Worm (Caenorhabditis elegans) whole organism, L1 larva: ENCODE results near the gene R07C12.3.
A peak's percentile ranks its signal among the peaks of the same experiment; 100 is the strongest.
"Not testable (repeated sequence)": the region's sequence is repeated elsewhere in the genome, so short reads cannot be mapped to it uniquely, and the experiment has no call there.

Experiments used
- C04F5.9 ChIP-seq: sonication (generic microtip); optimal IDR thresholded peaks from 2 replicates; lab custom pipeline; 2016; ENCODE audit warnings: missing genetic modification characterization, missing compliant biosample characterization
- C34B4.2 ChIP-seq: sonication (generic microtip); optimal IDR thresholded peaks from 2 replicates; lab custom pipeline; 2017; ENCODE audit warnings: mild to moderate bottlenecking, missing genetic modification characterization, missing compliant biosample characterization
- aha-1 ChIP-seq: fragments of 150-350 bp; optimal IDR thresholded peaks from 2 replicates; lab custom pipeline; 2014; ENCODE audit warnings: missing biosample characterization, missing genetic modification characterization
- ceh-82 ChIP-seq, 3 experiments: fragments of 150-350 bp in 1 of 3; sonication (generic microtip) in 2 of 3; optimal IDR thresholded peaks; 2 replicates each; lab custom pipeline; 2014 to 2017; ENCODE audit warnings: missing biosample characterization in 3 of 3, missing genetic modification characterization in 3 of 3
- efl-1 ChIP-seq, 4 experiments: fragments of 150-350 bp; optimal IDR thresholded peaks in 3 of 4; peaks in 1 of 4; 1 replicate in 1 of 4; 2 replicates in 3 of 4; lab custom pipeline; 2014; ENCODE audit warnings: missing biosample characterization in 2 of 4, missing genetic modification characterization in 2 of 4, missing genetic modification reagents in 2 of 4
- egl-27 ChIP-seq, 2 experiments: fragments of 150-350 bp in 1 of 2; sonication (generic microtip); optimal IDR thresholded peaks; 3 replicates each; lab custom pipeline; 2017 to 2018; ENCODE audit warnings: missing biosample characterization in 2 of 2, missing genetic modification characterization in 2 of 2, missing genetic modification reagents in 2 of 2
- elt-2 ChIP-seq: sonication (generic microtip); optimal IDR thresholded peaks from 2 replicates; lab custom pipeline; 2016; ENCODE audit warnings: missing genetic modification characterization, mild to moderate bottlenecking, inconsistent platforms, missing compliant biosample characterization, missing genetic modification reagents
- elt-3 ChIP-seq, 6 experiments: fragments of 150-350 bp in 1 of 6; sonication (generic microtip); optimal IDR thresholded peaks; 2 replicates each; lab custom pipeline; 2017 to 2018; ENCODE audit warnings: missing biosample characterization in 6 of 6, missing genetic modification characterization in 6 of 6, inconsistent platforms in 1 of 6
- ets-5 ChIP-seq: fragments of 200-800 bp; sonication (Bioruptor generic); IDR thresholded peaks from 2 replicates; pipeline ENCODE4 v1.3.6; 2022; ENCODE audit warnings: missing genetic modification characterization, missing compliant biosample characterization
- fkh-4 ChIP-seq: sonication (generic microtip); optimal IDR thresholded peaks from 2 replicates; lab custom pipeline; 2016; ENCODE audit warnings: missing compliant biosample characterization, missing genetic modification characterization, borderline replicate concordance
- grh-1 ChIP-seq: fragments of 200-800 bp; sonication (Bioruptor generic); IDR thresholded peaks from 2 replicates; pipeline ENCODE4 v1.3.6; 2022; ENCODE audit warnings: missing genetic modification reagents, missing genetic modification characterization, missing compliant biosample characterization
- hlh-17 ChIP-seq: fragments of 200-800 bp; sonication (Bioruptor generic); optimal IDR thresholded peaks from 2 replicates; lab custom pipeline; 2018; ENCODE audit warnings: missing genetic modification characterization, mild to moderate bottlenecking, missing compliant biosample characterization, moderate library complexity, borderline replicate concordance
- hlh-4 ChIP-seq: sonication (generic microtip); optimal IDR thresholded peaks from 2 replicates; lab custom pipeline; 2016; ENCODE audit warnings: mild to moderate bottlenecking, missing genetic modification characterization, missing compliant biosample characterization
- hpl-2 ChIP-seq: fragments of 150-350 bp; optimal IDR thresholded peaks from 2 replicates; lab custom pipeline; 2014; ENCODE audit warnings: missing biosample characterization, missing genetic modification reagents, missing genetic modification characterization
- lin-14 ChIP-seq: fragments of 200-800 bp; sonication (Bioruptor generic); optimal IDR thresholded peaks from 2 replicates; lab custom pipeline; 2018; ENCODE audit warnings: mild to moderate bottlenecking, missing genetic modification characterization, moderate library complexity, missing compliant biosample characterization
- lin-35 ChIP-seq, 2 experiments: fragments of 150-350 bp; optimal IDR thresholded peaks; 2 replicates each; lab custom pipeline; 2014; ENCODE audit warnings: missing biosample characterization in 2 of 2, missing genetic modification characterization in 2 of 2, missing genetic modification reagents in 2 of 2
- mab-9 ChIP-seq: fragments of 200-800 bp; sonication (Bioruptor generic); IDR thresholded peaks from 2 replicates; pipeline ENCODE4 v1.3.6; 2022; ENCODE audit warnings: missing genetic modification reagents, missing genetic modification characterization, missing compliant biosample characterization
- mdl-1 ChIP-seq, 2 experiments: fragments of 150-350 bp; optimal IDR thresholded peaks; 2 replicates each; lab custom pipeline; 2014 to 2017; ENCODE audit warnings: missing biosample characterization in 2 of 2, missing genetic modification characterization in 2 of 2, inconsistent platforms in 1 of 2
- nhr-11 ChIP-seq: fragments of 150-350 bp; optimal IDR thresholded peaks from 2 replicates; lab custom pipeline; 2014; ENCODE audit warnings: missing biosample characterization, missing genetic modification characterization
- nhr-12 ChIP-seq: sonication (generic microtip); optimal IDR thresholded peaks from 2 replicates; lab custom pipeline; 2017; ENCODE audit warnings: missing biosample characterization, missing genetic modification characterization
- nhr-47 ChIP-seq: sonication (generic microtip); optimal IDR thresholded peaks from 2 replicates; lab custom pipeline; 2016; ENCODE audit warnings: mild to moderate bottlenecking, missing genetic modification characterization, moderate library complexity, missing compliant biosample characterization
- nhr-76 ChIP-seq: sonication (generic microtip); optimal IDR thresholded peaks from 2 replicates; lab custom pipeline; 2017; ENCODE audit warnings: missing biosample characterization, missing genetic modification characterization
- nhr-77 ChIP-seq: fragments of 150-350 bp; optimal IDR thresholded peaks from 2 replicates; lab custom pipeline; 2014; ENCODE audit warnings: missing biosample characterization, missing genetic modification characterization
- nhr-84 ChIP-seq: sonication (generic microtip); optimal IDR thresholded peaks from 2 replicates; lab custom pipeline; 2017; ENCODE audit warnings: missing biosample characterization, missing genetic modification characterization
- pax-3 ChIP-seq: fragments of 200-800 bp; sonication (Bioruptor generic); optimal IDR thresholded peaks from 2 replicates; lab custom pipeline; 2018; ENCODE audit warnings: mild to moderate bottlenecking, missing genetic modification characterization, moderate library complexity, missing compliant biosample characterization
- unc-62 ChIP-seq: fragments of 150-350 bp; optimal IDR thresholded peaks from 2 replicates; lab custom pipeline; 2014; ENCODE audit warnings: missing biosample characterization, missing genetic modification reagents, missing genetic modification characterization
- unc-98 ChIP-seq: fragments of 200-800 bp; sonication (Bioruptor generic); IDR thresholded peaks from 2 replicates; pipeline ENCODE4 v1.3.6; 2022; ENCODE audit warnings: missing genetic modification characterization, missing compliant biosample characterization
- vab-15 ChIP-seq: sonication (generic microtip); optimal IDR thresholded peaks from 2 replicates; lab custom pipeline; 2017; ENCODE audit warnings: missing genotype, mild to moderate bottlenecking, missing genetic modification characterization, missing compliant biosample characterization
- zip-4 ChIP-seq: fragments of 200-800 bp; sonication (Bioruptor generic); optimal IDR thresholded peaks from 2 replicates; lab custom pipeline; 2018; ENCODE audit warnings: mild to moderate bottlenecking, missing genetic modification characterization, moderate library complexity, missing compliant biosample characterization

The R07C12.3 gene

ce11 chrIV:4117432-4117831 is 27.5 kb upstream of the R07C12.3 start, which contains the start of gene drd-50:
drd-50 (plus strand) TSS chrIV:4117732.
- TF ChIP-seq elt-2 (tag; lab: Kevin White, UChicago), result peak; percentile 38
- TF ChIP-seq zip-4 (GFP tag; lab: Kevin White, UChicago), result no peak
- TF ChIP-seq, all 84 proteins: peak for 1

DNA sequence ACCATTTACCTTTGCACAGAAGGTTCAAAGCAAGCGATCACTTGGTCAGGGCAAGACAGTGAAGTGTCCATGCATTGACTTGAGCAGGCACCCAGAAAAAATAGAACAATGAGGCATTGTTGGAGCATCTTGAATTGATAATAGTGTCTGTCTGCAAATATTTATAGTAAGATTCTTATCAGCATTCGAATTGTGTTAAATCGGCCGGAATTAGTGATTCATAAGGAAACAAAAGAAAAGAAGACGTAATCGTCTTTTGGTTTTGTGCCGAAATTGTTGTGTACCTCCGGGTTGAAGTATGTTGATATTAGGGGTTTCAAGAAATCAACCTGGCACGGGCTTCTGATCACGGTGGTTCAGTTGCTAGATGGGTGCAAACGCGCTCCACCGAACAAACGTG is 24.6 kb upstream of the R07C12.3 start, which contains the start of gene F49F1.5:
TSS of gene F49F1.5 (minus strand) at position 153 of the 400 bp plus-strand sequence.
- TF ChIP-seq elt-2 (tag; lab: Kevin White, UChicago) (peak; percentile 69), elt-3 (tag; optimal IDR thresholded peaks at IDR 0.05; lab: Kevin White, UChicago) (no peak)
- TF ChIP-seq, all 84 proteins: peak for 1

DNA sequence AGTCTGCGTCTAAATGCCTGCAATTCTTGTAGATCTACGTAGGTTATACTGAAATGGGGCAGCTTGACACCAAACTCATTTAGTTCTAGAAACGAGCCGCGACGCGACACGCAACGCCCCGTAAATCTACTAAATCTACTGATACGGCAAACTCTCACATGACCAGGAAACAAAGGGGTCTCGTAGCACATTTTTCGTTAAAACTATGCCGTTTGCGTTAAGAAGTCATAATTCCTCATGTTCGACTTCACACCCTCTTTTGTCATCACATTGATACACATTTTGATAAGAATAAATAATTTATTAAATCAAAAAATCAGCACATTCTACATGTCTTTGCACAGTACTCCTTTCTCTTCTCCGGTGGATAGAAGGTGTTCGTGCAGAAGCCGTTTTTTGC is 23.8 kb upstream of the R07C12.3 start:
- TF ChIP-seq nhr-76 (tag; lab: Kevin White, UChicago) (no peak), elt-2 (tag; lab: Kevin White, UChicago) (peak; percentile 79)
- TF ChIP-seq, all 84 proteins: peak for 1

DNA sequence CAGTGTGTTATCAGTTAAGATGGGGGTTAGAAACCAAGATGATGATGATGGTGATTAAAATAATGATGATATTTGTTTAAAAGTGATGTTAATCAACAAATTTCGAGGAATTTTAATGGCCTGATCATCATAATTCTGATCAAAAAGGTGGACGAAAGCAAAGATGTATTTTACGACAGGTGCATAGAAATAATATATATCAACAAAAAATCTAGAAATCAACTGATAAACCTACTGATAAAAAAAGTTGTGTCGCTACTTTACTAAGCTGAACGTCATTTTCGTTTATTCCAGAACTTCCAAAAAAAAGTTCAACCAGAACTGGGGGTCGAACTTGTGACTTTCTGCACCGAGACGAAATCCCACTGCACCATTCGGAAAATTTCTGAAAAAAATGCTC is 21.8 kb upstream of the R07C12.3 start, which contains the start of gene mul-1:
TSS of gene mul-1 (minus strand) at position 84 of the 400 bp plus-strand sequence.
- TF ChIP-seq hlh-4 (tag; lab: Kevin White, UChicago), result no peak
- no peak for TF ChIP-seq efl-1 (optimal IDR thresholded peaks at IDR 0.05; lab: Kevin White, UChicago)
- peak in 1 of 2 experiments; percentile 37 for TF ChIP-seq efl-1 (GFP tag; optimal IDR thresholded peaks at IDR 0.05 in 1 of 2; lab: Kevin White, UChicago)
- TF ChIP-seq nhr-12 (tag; lab: Kevin White, UChicago), result no peak
- TF ChIP-seq elt-2 (tag; lab: Kevin White, UChicago), result peak; percentile 59

DNA sequence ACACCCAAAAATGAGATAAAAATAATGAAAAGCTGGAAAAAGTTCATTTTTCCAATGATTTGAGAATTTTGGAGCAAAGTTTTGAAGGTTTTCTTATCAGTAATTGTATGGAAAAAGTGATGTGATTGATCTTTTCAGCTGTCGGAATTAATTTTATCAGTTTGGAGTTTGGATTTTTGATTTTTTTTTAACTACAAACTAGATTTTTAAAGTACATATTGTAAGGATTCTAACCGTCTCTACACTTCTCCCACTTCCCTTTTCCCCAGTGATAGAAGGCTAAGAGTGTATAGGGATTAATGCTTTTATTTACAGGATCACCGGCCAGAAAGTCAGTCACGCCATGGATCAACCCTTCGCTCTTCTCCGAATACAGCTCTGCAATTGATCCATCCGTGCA is 19.2 kb upstream of the R07C12.3 start, which contains the start of gene F49F1.7:
TSS of gene F49F1.7 (minus strand) at position 101 of the 400 bp plus-strand sequence.
- TF ChIP-seq hpl-2 (GFP tag; lab: Kevin White, UChicago); lin-35 (GFP tag; optimal IDR thresholded peaks at IDR 0.05; lab: Kevin White, UChicago); aha-1 (tag; lab: Kevin White, UChicago): not testable (repeated sequence)

DNA sequence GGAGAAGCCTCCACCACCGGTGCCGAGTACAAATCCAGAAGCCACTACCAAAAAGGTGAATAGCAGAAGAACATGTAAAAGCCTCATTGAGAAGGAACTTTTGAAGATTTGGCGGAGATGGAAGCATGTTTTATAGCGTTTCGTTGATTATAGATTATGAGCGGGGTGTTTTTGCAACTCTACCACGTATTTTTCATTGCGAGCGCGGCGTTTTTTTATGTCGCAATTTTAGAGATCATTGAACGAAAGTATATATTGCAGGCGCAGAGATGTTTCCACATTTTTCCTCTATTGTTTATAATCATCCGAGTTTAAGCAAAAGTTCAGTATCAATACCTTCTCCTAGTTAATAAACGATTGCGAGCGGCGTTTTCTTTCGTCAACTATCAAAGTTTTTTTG is 9.1 kb upstream of the R07C12.3 start, which contains the start of gene F49F1.17:
TSS of gene F49F1.17 (minus strand) at position 101 of the 400 bp plus-strand sequence.
- no peak for TF ChIP-seq grh-1
- TF ChIP-seq unc-98 (GFP tag; lab: Robert Waterston, UW), result no peak
- TF ChIP-seq nhr-47 (tag; lab: Kevin White, UChicago), result no peak
- TF ChIP-seq nhr-11, result no peak
- TF ChIP-seq hpl-2 (GFP tag; lab: Kevin White, UChicago), result no peak
- TF ChIP-seq mab-9, result no peak
- TF ChIP-seq hlh-17 (GFP tag; lab: Kevin White, UChicago), result no peak
- TF ChIP-seq nhr-84, result no peak
- TF ChIP-seq nhr-77 (tag; lab: Kevin White, UChicago), result no peak
- TF ChIP-seq egl-27 (tag; optimal IDR thresholded peaks at IDR 0.05; lab: Kevin White, UChicago), result no peak
- no peak for TF ChIP-seq pax-3 (tag; lab: Kevin White, UChicago)
- TF ChIP-seq ceh-82 (tag; optimal IDR thresholded peaks at IDR 0.05; lab: Kevin White, UChicago), result no peak
- no peak for TF ChIP-seq lin-14 (GFP tag; lab: Kevin White, UChicago)
- TF ChIP-seq C34B4.2 (tag; lab: Kevin White, UChicago), result no peak
- no peak for TF ChIP-seq C04F5.9 (tag; lab: Kevin White, UChicago)

DNA sequence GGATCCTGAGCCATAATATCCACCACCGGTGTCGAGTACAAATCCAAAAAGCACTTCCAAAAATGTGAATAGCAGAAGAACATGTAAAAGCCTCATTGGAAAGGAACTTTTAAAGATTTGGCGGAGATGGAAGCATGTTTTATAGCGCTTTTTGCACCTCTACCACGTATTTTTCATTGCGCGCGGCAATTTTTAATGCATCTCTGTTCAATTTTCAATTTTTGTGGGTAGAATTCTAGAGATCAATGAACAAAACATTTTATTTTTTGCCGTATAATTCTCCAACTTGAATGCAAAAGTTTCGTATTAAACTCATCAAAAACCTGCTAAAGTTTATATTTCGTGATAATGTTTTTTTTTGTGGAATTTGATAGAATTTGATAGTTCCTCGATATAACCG is 7.4 kb upstream of the R07C12.3 start, which contains the start of gene F49F1.9:
TSS of gene F49F1.9 (minus strand) at position 101 of the 400 bp plus-strand sequence.
- no peak for TF ChIP-seq grh-1
- TF ChIP-seq vab-15, result no peak
- TF ChIP-seq unc-62 (GFP tag; lab: Kevin White, UChicago), result no peak
- TF ChIP-seq fkh-4 (tag; lab: Kevin White, UChicago), result no peak
- no peak for TF ChIP-seq ets-5 (GFP tag; lab: Robert Waterston, UW)
- TF ChIP-seq mdl-1 (tag; optimal IDR thresholded peaks at IDR 0.05; lab: Kevin White, UChicago), result no peak
